Worm (Caenorhabditis elegans) whole organism, early embryonic: Measurements from ENCODE around the gene srv-10.

ENCODE experiments used
- aly-1 ChIP-seq: sonication (generic microtip); optimal IDR thresholded peaks from 2 replicates; lab custom pipeline; 2016; ENCODE audit warnings: missing genetic modification characterization, missing compliant biosample characterization
- ets-7 ChIP-seq: sonication (generic microtip); optimal IDR thresholded peaks from 2 replicates; lab custom pipeline; 2016; ENCODE audit warnings: missing genotype, missing genetic modification characterization, missing compliant biosample characterization
- hmbx-1 ChIP-seq: sonication (generic microtip); optimal IDR thresholded peaks from 2 replicates; lab custom pipeline; 2016; ENCODE audit warnings: mild to moderate bottlenecking, missing genetic modification characterization, missing compliant biosample characterization
- hnd-1 ChIP-seq: sonication (generic microtip); optimal IDR thresholded peaks from 2 replicates; lab custom pipeline; 2016; ENCODE audit warnings: missing genetic modification characterization, missing compliant biosample characterization

DNA sequence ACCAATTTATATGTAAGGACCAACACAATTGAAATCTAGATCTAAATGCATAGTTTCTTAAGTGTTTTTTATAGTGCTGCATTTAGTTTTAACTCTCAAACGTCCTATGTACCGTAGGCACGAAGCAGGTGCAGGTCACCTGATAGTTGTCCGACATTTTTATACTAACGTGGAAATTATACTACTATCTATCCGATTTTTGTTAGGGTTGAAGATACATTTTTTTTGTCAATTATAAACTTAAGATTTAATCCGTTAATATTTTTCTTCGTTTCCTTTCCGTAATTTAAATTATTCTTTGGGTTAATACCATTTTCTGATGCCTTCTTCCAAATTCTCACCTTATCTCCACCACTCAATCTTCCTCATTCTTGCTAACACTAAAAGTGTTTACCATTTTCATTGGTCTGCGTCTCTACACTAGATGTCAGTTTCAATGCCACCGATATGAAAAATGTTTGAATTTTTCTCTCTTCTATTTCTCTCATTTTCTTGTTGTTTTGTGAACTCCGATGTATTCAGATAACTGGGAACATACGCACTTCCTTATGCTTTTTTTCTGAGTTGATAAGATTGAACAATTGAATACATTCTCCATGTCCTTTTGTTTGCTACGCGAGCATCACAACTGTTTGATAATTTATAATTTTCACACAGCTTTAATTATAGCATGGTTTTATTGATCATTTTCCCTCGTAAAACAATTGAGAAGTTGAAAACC is 21.7 kb downstream of the srv-10 start, which contains the start of gene Y2H9A.4:
- no peak for TF ChIP-seq hnd-1 (tag; lab: Kevin White, UChicago)
- no peak for TF ChIP-seq ets-7 (tag; lab: Kevin White, UChicago)
- no peak for TF ChIP-seq hmbx-1 (tag; lab: Kevin White, UChicago)
- TF ChIP-seq aly-1 (tag; lab: Kevin White, UChicago): no peak
